Worm (Caenorhabditis elegans): ENCODE data around the gene R07B1.5.

- TF ChIP-seq F13H6.1 (tag; optimal IDR thresholded peaks at IDR 0.05) (no peak), tbx-2 (tag; optimal IDR thresholded peaks at IDR 0.05) (no peak), unc-86 (tag; optimal IDR thresholded peaks at IDR 0.05) (no peak), sdc-2 (tag; optimal IDR thresholded peaks at IDR 0.05) (no peak), elt-2 (tag; optimal IDR thresholded peaks at IDR 0.05) (no peak)
Measured at ce11 chrX:9814132-9814811, 49.1 kb upstream of the R07B1.5 start.
